Worm (Caenorhabditis elegans) whole organism, L1 larva: Measurements from ENCODE around the gene plep-1.

Experiments
- C04F5.9 ChIP-seq: sonication (generic microtip); optimal IDR thresholded peaks from 2 replicates; lab custom pipeline; 2016; ENCODE audit warnings: missing genetic modification characterization, missing compliant biosample characterization
- aly-2 ChIP-seq: fragments of 150-350 bp; optimal IDR thresholded peaks from 2 replicates; lab custom pipeline; 2014; ENCODE audit warnings: missing biosample characterization, missing genetic modification characterization
- ceh-8 ChIP-seq: fragments of 200-800 bp; sonication (Bioruptor generic); optimal IDR thresholded peaks from 2 replicates; lab custom pipeline; 2018; ENCODE audit warnings: mild to moderate bottlenecking, missing genetic modification characterization, moderate library complexity, missing compliant biosample characterization
- isw-1 ChIP-seq: fragments of 200-800 bp; sonication (Bioruptor generic); IDR thresholded peaks from 2 replicates; pipeline ENCODE4 v1.3.6; 2022; ENCODE audit warnings: missing genetic modification characterization, missing compliant biosample characterization
- nhr-84 ChIP-seq: sonication (generic microtip); optimal IDR thresholded peaks from 2 replicates; lab custom pipeline; 2017; ENCODE audit warnings: missing biosample characterization, missing genetic modification characterization

DNA sequence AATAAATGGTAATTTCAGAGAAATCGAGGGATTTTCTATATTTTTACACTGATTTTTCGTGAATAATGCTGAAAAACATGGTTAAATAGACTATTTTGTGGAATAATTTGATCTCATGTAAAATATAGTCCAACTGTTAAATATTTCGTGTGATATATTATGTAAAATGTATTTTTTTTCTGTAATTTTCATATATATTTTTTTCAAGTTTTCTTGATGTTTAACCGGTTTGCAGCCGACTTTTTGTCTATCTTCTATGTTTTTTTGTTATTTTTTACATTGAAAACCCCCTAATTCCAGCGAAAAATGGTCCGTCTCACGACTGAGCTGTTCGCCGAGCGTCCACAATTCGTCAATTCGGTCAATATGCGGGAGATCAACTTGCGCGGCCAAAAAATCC, 12.0 kb upstream of the plep-1 start, which contains the start of gene mog-2:
- TF ChIP-seq ceh-8 (GFP tag; lab: Kevin White, UChicago) (no peak), nhr-84 (tag; lab: Kevin White, UChicago) (no peak), aly-2 (tag; lab: Kevin White, UChicago) (no peak), isw-1 (GFP tag; lab: Robert Waterston, UW) (no peak), C04F5.9 (tag; lab: Kevin White, UChicago) (no peak)
